3 fruit fly cellular contexts compared by ENCODE assay signal in the genomic region with DNA sequence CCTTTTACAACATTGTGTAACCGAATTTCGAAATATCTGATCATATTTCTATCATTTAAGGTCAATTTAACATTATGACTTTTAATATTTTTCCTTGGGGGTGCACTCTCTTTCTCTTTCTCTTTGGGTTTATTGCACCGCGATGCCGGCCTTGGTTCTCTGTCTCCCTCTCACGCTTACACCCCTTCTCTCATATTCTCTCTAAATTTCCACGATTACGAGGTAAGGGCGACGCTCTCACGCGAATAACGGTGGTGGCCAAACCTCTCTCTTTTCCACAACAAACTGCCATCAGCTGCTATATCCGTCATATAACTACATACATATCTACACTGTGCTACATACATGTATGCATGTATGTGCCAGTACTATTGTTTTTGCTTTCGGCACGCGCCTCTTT.
TF ChIP-seq lines count a peak whose summit lies in the region.

No protein-coding gene starts in this region.

- TF ChIP-seq CTCF in whole organism, embryonic (GFP tag; optimal IDR thresholded peaks at IDR 0.05; lab: Kevin White, UChicago) = no peak

TF ChIP-seq in whole organism, embryonic, 481 proteins besides CTCF, POLR2A, EP300 and RAD21:
- TF ChIP-seq jumu (GFP tag; optimal IDR thresholded peaks at IDR 0.05; lab: Kevin White, UChicago) (no peak), psq (GFP tag; optimal IDR thresholded peaks at IDR 0.05; lab: Kevin White, UChicago) (no peak), CG31224 (GFP tag; IDR thresholded peaks at IDR 0.05; lab: Robert Waterston, UW) (no peak), CG6689 (GFP tag; IDR thresholded peaks at IDR 0.05; lab: Robert Waterston, UW) (no peak), CG6765 (GFP tag; optimal IDR thresholded peaks at IDR 0.05; lab: Kevin White, UChicago) (no peak), Neu2 (GFP tag; optimal IDR thresholded peaks at IDR 0.05; lab: Kevin White, UChicago; ENCODE audit: borderline replicate concordance) (no peak), nerfin-1 (tag; optimal IDR thresholded peaks at IDR 0.05; lab: Kevin White, UChicago) (peak; percentile 30), da (GFP tag; optimal IDR thresholded peaks at IDR 0.05; lab: Kevin White, UChicago) (no peak), CG33557 (GFP tag; optimal IDR thresholded peaks at IDR 0.05; lab: Kevin White, UChicago) (no peak), lab (GFP tag; optimal IDR thresholded peaks at IDR 0.05; lab: Kevin White, UChicago) (no peak), CG3847 (GFP tag; IDR thresholded peaks at IDR 0.05; lab: Robert Waterston, UW) (no peak), unpg (GFP tag; optimal IDR thresholded peaks at IDR 0.05; lab: Kevin White, UChicago) (no peak), CG3163 (GFP tag; optimal IDR thresholded peaks at IDR 0.05; lab: Kevin White, UChicago) (peak; percentile 80), sens (GFP tag; lab: Kevin White, UChicago) (peak; percentile 12), Trl (optimal IDR thresholded peaks at IDR 0.05; lab: Kevin White, UChicago) (peak; percentile 75 to 77), Trl (GFP tag; optimal IDR thresholded peaks at IDR 0.05; lab: Kevin White, UChicago) (no peak), Lpt (GFP tag; optimal IDR thresholded peaks at IDR 0.05; lab: Kevin White, UChicago) (no peak), scrt (GFP tag; optimal IDR thresholded peaks at IDR 0.05; lab: Kevin White, UChicago) (no peak), CG14860 (GFP tag; IDR thresholded peaks at IDR 0.05; lab: Robert Waterston, UW; ENCODE audit: partially characterized antibody) (no peak), seq (GFP tag; IDR thresholded peaks at IDR 0.05; lab: Robert Waterston, UW) (peak; percentile 71; the same call in 1 of the 2 replicates), Vsx1 (GFP tag; optimal IDR thresholded peaks at IDR 0.05; lab: Kevin White, UChicago) (no peak), CG13296 (GFP tag; optimal IDR thresholded peaks at IDR 0.05; lab: Kevin White, UChicago) (no peak), CG17612 (GFP tag; IDR thresholded peaks at IDR 0.05; lab: Robert Waterston, UW) (no peak), cg (GFP tag; optimal IDR thresholded peaks at IDR 0.05; lab: Kevin White, UChicago) (peak; percentile 29), sens-2 (GFP tag; IDR thresholded peaks at IDR 0.05; lab: Robert Waterston, UW) (no peak), ttk (GFP tag; IDR thresholded peaks at IDR 0.05; lab: Robert Waterston, UW) (peak; percentile 26; the same call in 1 of the 2 replicates)
TF ChIP-seq in whole organism, embryonic: peak in this region for 7.

TF ChIP-seq in whole organism, prepupa, 60 proteins besides CTCF, POLR2A, EP300 and RAD21:
- TF ChIP-seq Blimp-1 (GFP tag; optimal IDR thresholded peaks at IDR 0.05; lab: Kevin White, UChicago) (no peak), CG3032 (tag; optimal IDR thresholded peaks at IDR 0.05; lab: Kevin White, UChicago) (peak; percentile 33)

TF ChIP-seq in whole organism, pupa, 21 proteins besides CTCF, POLR2A, EP300 and RAD21:
- peak; percentile 21 for TF ChIP-seq EcR (GFP tag; optimal IDR thresholded peaks at IDR 0.05; lab: Kevin White, UChicago)
- TF ChIP-seq CG14655 (GFP tag; optimal IDR thresholded peaks at IDR 0.05; lab: Kevin White, UChicago) = no peak
